Worm (Caenorhabditis elegans): ENCODE results near the gene lhfp-4.

Gene lhfp-4

ce11 chrIV:17281060-17282021 lies 6.0 kb downstream of the lhfp-4 start (continued):
- TF ChIP-seq daf-12 (tag; optimal IDR thresholded peaks at IDR 0.05) (no peak), egl-43 (GFP tag; IDR thresholded peaks at IDR 0.05) (peak; percentile 81), nhr-6 (tag; optimal IDR thresholded peaks at IDR 0.05) (peak; percentile 61), unc-62 (GFP tag; optimal IDR thresholded peaks at IDR 0.05 in 1 of 2) (peak in 1 of 2 experiments; percentile 44), unc-62 (tag; optimal IDR thresholded peaks at IDR 0.05) (no peak), F10B5.3 (tag; optimal IDR thresholded peaks at IDR 0.05) (peak; percentile 40), R02D3.7 (tag; optimal IDR thresholded peaks at IDR 0.05) (no peak), nhr-10 (tag; optimal IDR thresholded peaks at IDR 0.05) (peak; percentile 46), ceh-28 (tag; optimal IDR thresholded peaks at IDR 0.05) (no peak), hlh-30 (tag; optimal IDR thresholded peaks at IDR 0.05; ENCODE audit: insufficient read depth) (peak; percentile 49)

- TF ChIP-seq tag-97 (GFP tag; IDR thresholded peaks at IDR 0.05) (no peak), sdz-12 (GFP tag; optimal IDR thresholded peaks at IDR 0.05) (no peak)
Measured at ce11 chrIV:17284099-17284498, 8.7 kb downstream of the lhfp-4 start, which contains the start of gene nra-1. TSS of gene nra-1 (minus strand) at chrIV:17284199.

- TF ChIP-seq Y48G9A.11 (GFP tag; IDR thresholded peaks at IDR 0.05): peak; percentile 41; the same call in 1 of the 2 replicates
- TF ChIP-seq lin-38 (GFP tag; IDR thresholded peaks at IDR 0.05): 0 out of 2 replicates have a peak, but pooled peaks have one; percentile 16
- peak; percentile 44; the same call in 1 of the 2 replicates for TF ChIP-seq snpc-1.2 (GFP tag; IDR thresholded peaks at IDR 0.05)
Measured at ce11 chrIV:17284511-17285089, 9.2 kb downstream of the lhfp-4 start.

ce11 chrIV:17285263-17285662 lies 9.9 kb downstream of the lhfp-4 start:
- no peak for TF ChIP-seq zip-2 (tag; optimal IDR thresholded peaks at IDR 0.05)
- TF ChIP-seq madf-9 (GFP tag; conservative IDR thresholded peaks at IDR 0.05): no peak
- TF ChIP-seq lin-15B (tag; optimal IDR thresholded peaks at IDR 0.05): no peak
- TF ChIP-seq daf-8 (GFP tag; IDR thresholded peaks at IDR 0.05): no peak
- no peak for TF ChIP-seq ces-1 (GFP tag; optimal IDR thresholded peaks at IDR 0.05)
- TF ChIP-seq F26F4.8 (GFP tag; conservative IDR thresholded peaks at IDR 0.05): no peak
- TF ChIP-seq mdl-1 (tag; optimal IDR thresholded peaks at IDR 0.05): peak in 1 of 2 experiments; percentile 3
- TF ChIP-seq arid-1 (GFP tag; conservative IDR thresholded peaks at IDR 0.05): no peak
- 0 out of 2 replicates have a peak, but pooled peaks have one; percentile 25 for TF ChIP-seq dmd-6 (GFP tag; IDR thresholded peaks at IDR 0.05)
- TF ChIP-seq zip-11 (GFP tag; IDR thresholded peaks at IDR 0.05): no peak
- TF ChIP-seq Y48G9A.11 (GFP tag; IDR thresholded peaks at IDR 0.05): no peak
- TF ChIP-seq mxl-3 (GFP tag; optimal IDR thresholded peaks at IDR 0.05): no peak
- TF ChIP-seq hmg-1.1 (GFP tag; IDR thresholded peaks at IDR 0.05): no peak
- no peak for TF ChIP-seq lin-13 (GFP tag; optimal IDR thresholded peaks at IDR 0.05)
- no peak for TF ChIP-seq lin-39 (tag; optimal IDR thresholded peaks at IDR 0.05)
- TF ChIP-seq ceh-82 (tag; optimal IDR thresholded peaks at IDR 0.05): no peak
- TF ChIP-seq nhr-11 (tag; optimal IDR thresholded peaks at IDR 0.05): no peak
- TF ChIP-seq snpc-4 (tag; optimal IDR thresholded peaks at IDR 0.05): no peak
- TF ChIP-seq F49E8.2 (tag; optimal IDR thresholded peaks at IDR 0.05; ENCODE audit: borderline replicate concordance): no peak
- TF ChIP-seq daf-12 (tag; optimal IDR thresholded peaks at IDR 0.05): no peak
- TF ChIP-seq spr-1 (tag; optimal IDR thresholded peaks at IDR 0.05): no peak
- TF ChIP-seq egl-27 (tag; optimal IDR thresholded peaks at IDR 0.05): no peak
- TF ChIP-seq tag-97 (GFP tag; IDR thresholded peaks at IDR 0.05): no peak
- TF ChIP-seq aly-2 (tag; optimal IDR thresholded peaks at IDR 0.05): no peak
- no peak for TF ChIP-seq mxl-2 (GFP tag; conservative IDR thresholded peaks at IDR 0.05)
- no peak for TF ChIP-seq nhr-102 (tag; optimal IDR thresholded peaks at IDR 0.05)
- no peak for TF ChIP-seq zag-1 (tag; optimal IDR thresholded peaks at IDR 0.05)
- TF ChIP-seq F37D6.2 (tag; optimal IDR thresholded peaks at IDR 0.05): no peak
- no peak for TF ChIP-seq R02D3.7 (tag; optimal IDR thresholded peaks at IDR 0.05)
- no peak for TF ChIP-seq D1046.2 (GFP tag; IDR thresholded peaks at IDR 0.05)
- no peak for TF ChIP-seq ZK546.5 (tag; optimal IDR thresholded peaks at IDR 0.05)
- TF ChIP-seq rbr-2 (tag; optimal IDR thresholded peaks at IDR 0.05): peak; percentile 7
